Worm (Caenorhabditis elegans): ENCODE data around the gene T01D3.6.

Gene T01D3.6

DNA sequence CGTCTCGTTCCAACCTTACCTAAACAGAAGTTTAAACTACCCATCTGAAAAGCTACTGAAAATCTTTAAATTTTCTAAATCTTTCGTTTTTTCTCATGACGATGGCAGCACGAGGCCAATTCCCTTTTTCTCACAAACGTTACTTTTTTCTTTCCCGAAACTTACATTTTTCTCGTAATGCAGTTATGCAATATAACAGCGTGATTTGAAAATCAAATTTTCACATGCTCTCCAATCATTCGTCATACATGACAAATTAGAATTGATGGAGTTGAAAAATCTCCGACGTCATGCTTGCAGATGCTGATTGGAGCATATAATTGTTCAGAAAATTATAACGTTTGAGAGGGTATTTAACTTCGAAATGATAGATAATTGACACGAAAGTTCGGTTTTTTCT, 47.1 kb downstream of the T01D3.6 start:
- TF ChIP-seq ztf-29 (GFP tag; IDR thresholded peaks at IDR 0.05) (no peak), cog-1 (tag; optimal IDR thresholded peaks at IDR 0.05) (no peak), T22C8.4 (GFP tag; IDR thresholded peaks at IDR 0.05) (no peak), tab-1 (GFP tag; IDR thresholded peaks at IDR 0.05) (no peak), ztf-23 (GFP tag; IDR thresholded peaks at IDR 0.05) (no peak), med-1 (GFP tag; optimal IDR thresholded peaks at IDR 0.05; ENCODE audit: insufficient read depth) (no peak), flt-1 (GFP tag; IDR thresholded peaks at IDR 0.05) (no peak), klf-2 (GFP tag; conservative IDR thresholded peaks at IDR 0.05) (no peak), ref-1 (GFP tag; conservative IDR thresholded peaks at IDR 0.05) (no peak)

- TF ChIP-seq tab-1 (GFP tag; IDR thresholded peaks at IDR 0.05) (no peak), flt-1 (GFP tag; IDR thresholded peaks at IDR 0.05) (no peak)
These were observed 51.8 kb downstream of the T01D3.6 start, which contains the start of gene F20G2.3 for ce11 chrV:13768388-13768787. TSS of gene F20G2.3 (minus strand) at chrV:13768488.

ce11 chrV:13768941-13769436, 52.4 kb downstream of the T01D3.6 start, which contains the start of gene nas-24:
TSS of gene nas-24 (plus strand) at chrV:13769386.
- TF ChIP-seq ztf-29 (GFP tag; IDR thresholded peaks at IDR 0.05) = no peak
- TF ChIP-seq flt-1 (GFP tag; IDR thresholded peaks at IDR 0.05) = no peak
- TF ChIP-seq ztf-23 (GFP tag; IDR thresholded peaks at IDR 0.05) = no peak
- TF ChIP-seq klf-2 (GFP tag; conservative IDR thresholded peaks at IDR 0.05) = no peak
- TF ChIP-seq T22C8.4 (GFP tag; IDR thresholded peaks at IDR 0.05) = no peak
- no peak for TF ChIP-seq tab-1 (GFP tag; IDR thresholded peaks at IDR 0.05)
- no peak for TF ChIP-seq ref-1 (GFP tag; conservative IDR thresholded peaks at IDR 0.05)
- no peak for TF ChIP-seq med-1 (GFP tag; optimal IDR thresholded peaks at IDR 0.05; ENCODE audit: insufficient read depth)
- no peak for TF ChIP-seq cog-1 (tag; optimal IDR thresholded peaks at IDR 0.05)

Measured in whole organism, midembryonic.